Worm (Caenorhabditis elegans) whole organism, dauer: ENCODE results near the gene B0035.15.

Source experiments
- unc-62 ChIP-seq: sonication (generic microtip); optimal IDR thresholded peaks from 2 replicates; lab custom pipeline; 2017; ENCODE audit warnings: missing biosample characterization, missing genetic modification reagents, missing genetic modification characterization

Gene B0035.15

ce11 chrIV:11316106-11316505 lies 18.1 kb upstream of the B0035.15 start:
- TF ChIP-seq unc-62 (GFP tag; lab: Kevin White, UChicago): no peak

DNA sequence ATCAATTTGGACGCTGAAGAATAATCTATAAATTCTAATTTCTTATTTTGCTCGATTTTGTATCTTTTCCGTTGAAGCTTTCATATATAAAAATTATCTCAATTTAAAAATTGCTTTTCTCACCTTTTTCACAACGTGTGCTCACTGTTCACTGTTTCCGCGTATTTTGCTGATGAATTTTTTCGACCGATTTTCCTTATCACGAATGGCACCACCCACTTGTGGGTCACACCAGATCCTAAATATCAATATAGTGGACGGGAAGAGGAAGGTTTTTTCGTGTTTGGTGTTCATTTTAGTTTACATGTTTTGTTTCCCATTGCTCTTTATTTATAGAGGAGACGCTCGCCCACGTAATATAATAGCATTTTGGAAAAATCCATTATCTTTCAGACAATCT lies 17.6 kb upstream of the B0035.15 start:
- TF ChIP-seq unc-62 (GFP tag; lab: Kevin White, UChicago): no peak

DNA sequence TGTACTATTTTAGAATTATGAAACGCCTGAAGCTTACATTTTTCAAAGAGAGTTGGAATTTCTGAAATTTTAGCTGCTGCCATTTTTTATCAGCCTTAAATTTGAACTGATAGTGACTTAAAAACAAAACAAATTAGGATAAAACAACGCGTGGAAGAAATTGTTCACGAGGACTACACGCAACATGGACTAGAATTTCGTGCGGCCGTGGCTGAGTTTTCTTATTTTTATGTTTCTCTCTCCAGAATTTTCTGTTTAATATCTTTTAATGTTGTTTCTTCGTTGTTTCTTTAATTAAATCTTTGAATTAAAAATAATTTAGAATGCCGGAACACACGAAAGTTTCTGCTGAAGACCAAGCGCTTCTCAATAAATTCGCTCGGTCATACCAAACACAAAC lies 16.8 kb upstream of the B0035.15 start, which contains the start of the genes B0035.3, B0035.22 and pfd-4:
Gene B0035.3, minus strand, starts transcription at position 114 of the 400 bp plus-strand sequence.
Gene B0035.22, plus strand, starts transcription at position 269 of the 400 bp plus-strand sequence.
Gene pfd-4, plus strand, starts transcription at position 323 of the 400 bp plus-strand sequence.
- no peak for TF ChIP-seq unc-62 (GFP tag; lab: Kevin White, UChicago)

ce11 chrIV:11313880-11314279 lies 15.8 kb upstream of the B0035.15 start, which contains the start of gene dnj-2:
TSS of gene dnj-2 (minus strand) at chrIV:11313980.
- no peak for TF ChIP-seq unc-62 (GFP tag; lab: Kevin White, UChicago)

- no peak for TF ChIP-seq unc-62 (GFP tag; lab: Kevin White, UChicago)
Measured at ce11 chrIV:11311484-11311883, 13.4 kb upstream of the B0035.15 start.

DNA sequence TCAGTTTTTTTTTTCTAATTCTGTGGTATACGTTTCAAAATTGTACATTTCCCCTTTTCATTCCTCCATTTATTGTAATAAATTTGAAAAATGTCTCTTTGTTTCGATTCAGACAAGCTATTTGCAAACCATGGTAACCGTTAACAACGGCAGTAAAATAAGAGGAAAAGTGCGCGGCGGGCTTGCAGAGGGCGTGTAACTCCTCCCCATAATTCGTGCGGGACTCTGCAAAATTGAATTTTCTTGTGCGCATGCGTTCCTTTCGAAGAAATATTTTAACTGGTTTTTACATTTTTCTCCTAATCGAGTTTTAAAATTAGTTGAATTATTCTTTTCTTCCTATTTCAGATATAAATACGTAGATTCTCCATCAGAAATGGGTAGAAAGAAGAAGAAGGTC lies 12.6 kb upstream of the B0035.15 start, which contains the start of gene znf-207:
Gene znf-207, plus strand, starts transcription at position 349 of the 400 bp plus-strand sequence.
- no peak for TF ChIP-seq unc-62 (GFP tag; lab: Kevin White, UChicago)

- no peak for TF ChIP-seq unc-62 (GFP tag; lab: Kevin White, UChicago)
Measured at ce11 chrIV:11307770-11308169, 9.7 kb upstream of the B0035.15 start.

DNA sequence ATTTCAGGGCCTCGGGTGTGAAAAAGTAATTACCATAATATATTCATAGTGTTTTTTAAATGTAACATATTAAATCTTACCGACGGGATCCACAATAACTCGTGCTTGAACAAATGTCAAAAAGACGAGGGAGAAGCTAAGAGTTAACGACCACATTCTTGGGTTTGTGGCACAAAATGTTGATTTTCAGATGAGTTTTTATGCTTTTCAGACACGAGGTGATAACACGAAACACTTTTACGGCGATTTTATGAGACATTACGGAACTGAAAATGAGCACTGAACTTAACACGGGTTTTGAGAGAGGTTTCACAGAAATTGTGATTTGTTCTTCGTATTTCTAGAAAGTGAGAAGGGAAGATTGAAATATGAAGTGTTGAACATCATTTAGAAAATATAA lies 8.5 kb upstream of the B0035.15 start, which contains the start of gene B0035.13:
Gene B0035.13, minus strand, starts transcription at position 173 of the 400 bp plus-strand sequence.
- TF ChIP-seq unc-62 (GFP tag; lab: Kevin White, UChicago): no peak

ce11 chrIV:11304970-11305369 lies 6.9 kb upstream of the B0035.15 start:
- no peak for TF ChIP-seq unc-62 (GFP tag; lab: Kevin White, UChicago)

- TF ChIP-seq unc-62 (GFP tag; lab: Kevin White, UChicago): no peak
Measured at ce11 chrIV:11296787-11297186, 1.3 kb downstream of the B0035.15 start, which contains the start of gene mttu-1. TSS of gene mttu-1 (minus strand) at chrIV:11296887.

- no peak for TF ChIP-seq unc-62 (GFP tag; lab: Kevin White, UChicago)
Measured at ce11 chrIV:11288965-11289364, 9.1 kb downstream of the B0035.15 start.

- no peak for TF ChIP-seq unc-62 (GFP tag; lab: Kevin White, UChicago)
Measured at ce11 chrIV:11287511-11287910, 10.5 kb downstream of the B0035.15 start, which contains the start of gene F54D1.6. TSS of gene F54D1.6 (plus strand) at chrIV:11287811.

DNA sequence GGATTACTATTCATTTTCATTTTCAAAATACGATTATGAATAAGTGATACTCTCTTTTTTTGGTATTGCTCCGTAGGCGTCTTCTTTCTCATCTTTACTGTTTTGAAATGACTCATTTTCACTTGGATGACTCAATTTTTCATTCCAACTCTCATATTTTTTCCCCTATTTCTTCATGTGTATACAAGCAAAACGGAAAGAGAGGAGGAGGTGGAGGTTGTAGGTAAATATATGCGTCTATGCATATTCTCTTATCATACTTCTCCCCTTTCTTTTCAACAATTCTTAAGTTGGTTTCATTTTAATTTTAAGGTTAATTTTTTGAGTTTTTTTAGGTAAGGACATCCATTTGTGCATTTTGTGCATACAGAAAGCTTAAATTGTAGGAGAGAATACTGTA lies 11.9 kb downstream of the B0035.15 start:
- TF ChIP-seq unc-62 (GFP tag; lab: Kevin White, UChicago): no peak

DNA sequence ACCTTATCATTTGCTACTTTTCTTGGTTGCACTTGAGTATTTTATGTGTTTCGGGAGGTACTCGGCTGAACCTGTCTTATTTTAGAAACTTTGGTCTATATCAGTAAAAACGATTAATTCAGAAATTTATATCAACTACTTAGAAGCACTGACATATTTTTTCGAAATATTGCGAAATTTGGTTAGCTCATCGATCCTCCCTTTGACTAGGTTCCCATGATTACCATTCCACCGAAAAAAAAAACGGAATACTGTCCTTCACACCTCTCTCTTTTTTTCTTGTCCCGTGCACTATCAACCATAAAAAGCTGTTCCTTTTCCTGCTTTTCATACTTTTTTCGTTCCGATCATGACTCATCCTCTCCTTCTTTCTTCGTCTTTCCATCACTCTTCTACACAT lies 12.8 kb downstream of the B0035.15 start:
- no peak for TF ChIP-seq unc-62 (GFP tag; lab: Kevin White, UChicago)

DNA sequence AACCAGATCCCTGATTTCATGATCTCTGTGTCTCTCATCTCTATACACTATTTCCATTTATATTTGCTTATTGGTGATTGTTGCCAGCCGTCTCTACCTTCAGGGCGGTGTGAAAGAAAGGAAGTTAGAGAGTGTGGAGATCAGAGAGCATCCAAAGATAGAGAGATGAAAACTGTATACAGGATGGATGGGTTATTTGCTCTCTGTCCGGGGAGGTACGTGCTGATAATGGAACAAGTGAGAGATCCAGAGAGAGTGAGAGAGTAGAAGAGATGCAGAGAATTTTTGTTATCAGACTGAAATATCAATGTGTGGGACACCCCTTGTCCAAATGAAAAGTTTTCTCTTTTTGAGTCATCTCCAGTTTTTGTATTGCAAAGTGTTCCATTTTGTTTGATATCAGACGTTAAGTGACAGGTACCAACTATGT lies 13.9 kb downstream of the B0035.15 start:
- TF ChIP-seq unc-62 (GFP tag; lab: Kevin White, UChicago): no peak

- no peak for TF ChIP-seq unc-62 (GFP tag; lab: Kevin White, UChicago)
Measured at ce11 chrIV:11276026-11276425, 22.0 kb downstream of the B0035.15 start.

ce11 chrIV:11273151-11273550 lies 24.9 kb downstream of the B0035.15 start, which contains the start of gene gtl-2:
TSS of gene gtl-2 (plus strand) at chrIV:11273451.
- TF ChIP-seq unc-62 (GFP tag; lab: Kevin White, UChicago): no peak
